Fruit fly (Drosophila melanogaster) whole organism, embryonic: Measurements from ENCODE around the gene CG5612.

Experiments used
- Antp ChIP-seq: fragments of 200-800 bp; sonication (Bioruptor generic); optimal IDR thresholded peaks from 3 replicates; lab custom pipeline; 2016; ENCODE audit warnings: missing biosample characterization, missing genetic modification characterization
- CG10959 ChIP-seq: fragments of 200-800 bp; sonication (Bioruptor generic); IDR thresholded peaks from 2 replicates; pipeline ENCODE4 v1.3.6; 2022; ENCODE audit warnings: missing biosample characterization, missing genetic modification characterization
- CG10979 ChIP-seq: fragments of 200-800 bp; sonication (Bioruptor generic); optimal IDR thresholded peaks from 2 replicates; lab custom pipeline; 2018; ENCODE audit warnings: missing biosample characterization, mild to moderate bottlenecking, missing genetic modification characterization, moderate library complexity
- CG11504 ChIP-seq: fragments of 200-800 bp; sonication (Bioruptor generic); optimal IDR thresholded peaks from 3 replicates; lab custom pipeline; 2019; ENCODE audit warnings: missing biosample characterization, mild to moderate bottlenecking, missing genetic modification characterization, moderate library complexity
- CG11560 ChIP-seq: fragments of 200-800 bp; sonication (Bioruptor generic); IDR thresholded peaks from 3 replicates; pipeline ENCODE4 v1.3.6; 2022; ENCODE audit warnings: missing biosample characterization, missing genetic modification characterization
- CG12659 ChIP-seq: fragments of 200-800 bp; sonication (Bioruptor generic); optimal IDR thresholded peaks from 3 replicates; lab custom pipeline; 2017; ENCODE audit warnings: mild to moderate bottlenecking, missing biosample characterization, missing genetic modification reagents, missing genetic modification characterization
- CG13287 ChIP-seq: fragments of 200-800 bp; sonication (Bioruptor generic); IDR thresholded peaks from 2 replicates; pipeline ENCODE4 v1.3.6; 2022; ENCODE audit warnings: missing biosample characterization, missing genetic modification characterization; ENCODE audit not compliant: partially characterized antibody
- CG13424 ChIP-seq: fragments of 200-800 bp; sonication (Bioruptor generic); optimal IDR thresholded peaks from 2 replicates; lab custom pipeline; 2019; ENCODE audit warnings: missing biosample characterization, mild to moderate bottlenecking, missing genetic modification characterization, moderate library complexity
- CG14014 ChIP-seq: fragments of 200-800 bp; sonication (Bioruptor generic); IDR thresholded peaks from 2 replicates; pipeline ENCODE4 v1.3.6; 2022; ENCODE audit warnings: missing biosample characterization, missing genetic modification characterization
- CG14050 ChIP-seq: fragments of 200-800 bp; sonication (Bioruptor generic); IDR thresholded peaks from 3 replicates; pipeline ENCODE4 v1.3.6; 2022; ENCODE audit warnings: missing biosample characterization, missing genetic modification characterization
- CG15011 ChIP-seq: fragments of 200-800 bp; sonication (Bioruptor generic); optimal IDR thresholded peaks from 3 replicates; lab custom pipeline; 2018; ENCODE audit warnings: missing biosample characterization, mild to moderate bottlenecking, missing genetic modification characterization
- CG16813 ChIP-seq: fragments of 200-800 bp; sonication (Bioruptor generic); IDR thresholded peaks from 3 replicates; pipeline ENCODE4 v1.3.6; 2022; ENCODE audit warnings: missing biosample characterization, missing genetic modification characterization; ENCODE audit not compliant: partially characterized antibody
- CG17186 ChIP-seq: fragments of 200-800 bp; sonication (Bioruptor generic); optimal IDR thresholded peaks from 3 replicates; lab custom pipeline; 2017; ENCODE audit warnings: missing biosample characterization, missing genetic modification reagents, missing genetic modification characterization
- CG17359 ChIP-seq: fragments of 200-800 bp; sonication (Bioruptor generic); optimal IDR thresholded peaks from 3 replicates; lab custom pipeline; 2018; ENCODE audit warnings: missing biosample characterization, mild to moderate bottlenecking, missing genetic modification characterization, moderate library complexity
- CG17361 ChIP-seq: fragments of 200-800 bp; sonication (Bioruptor generic); IDR thresholded peaks from 3 replicates; pipeline ENCODE4 v1.3.6; 2022; ENCODE audit warnings: missing biosample characterization, missing genetic modification characterization
- CG17385 ChIP-seq: fragments of 200-800 bp; sonication (Bioruptor generic); optimal IDR thresholded peaks from 3 replicates; lab custom pipeline; 2018; ENCODE audit warnings: missing biosample characterization, mild to moderate bottlenecking, missing genetic modification characterization
- CG2120 ChIP-seq: fragments of 200-800 bp; sonication (Bioruptor generic); optimal IDR thresholded peaks from 3 replicates; lab custom pipeline; 2016; ENCODE audit warnings: missing biosample characterization, missing genetic modification characterization
- CG31224 ChIP-seq: fragments of 200-800 bp; sonication (Bioruptor generic); IDR thresholded peaks from 2 replicates; pipeline ENCODE4 v1.3.6; 2022; ENCODE audit warnings: missing biosample characterization, missing genetic modification characterization
- CG31441 ChIP-seq: fragments of 200-800 bp; sonication (Bioruptor generic); IDR thresholded peaks from 2 replicates; pipeline ENCODE4 v1.3.6; 2022; ENCODE audit warnings: missing biosample characterization, missing genetic modification characterization
- CG4282 ChIP-seq: fragments of 200-800 bp; sonication (Bioruptor generic); optimal IDR thresholded peaks from 2 replicates; lab custom pipeline; 2016; ENCODE audit warnings: missing biosample characterization, missing genetic modification characterization
- CG6175 ChIP-seq: fragments of 200-800 bp; sonication (Bioruptor generic); IDR thresholded peaks from 3 replicates; pipeline ENCODE4 v1.3.6; 2022; ENCODE audit warnings: missing biosample characterization, missing genetic modification characterization
- CG8359 ChIP-seq: fragments of 200-800 bp; sonication (Bioruptor generic); optimal IDR thresholded peaks from 2 replicates; lab custom pipeline; 2017; ENCODE audit warnings: missing biosample characterization, mild to moderate bottlenecking, missing genetic modification characterization, borderline replicate concordance
- CG8478 ChIP-seq: fragments of >200 bp; optimal IDR thresholded peaks from 2 replicates; lab custom pipeline; 2018
- CG8924 ChIP-seq: fragments of 200-800 bp; optimal IDR thresholded peaks from 3 replicates; lab custom pipeline; 2019; ENCODE audit warnings: missing biosample characterization, mild to moderate bottlenecking, missing genetic modification characterization, moderate library complexity
- Deaf1 ChIP-seq: fragments of 200-800 bp; optimal IDR thresholded peaks from 3 replicates; lab custom pipeline; 2019; ENCODE audit warnings: missing biosample characterization, mild to moderate bottlenecking, missing genetic modification characterization, moderate library complexity
- Doc3 ChIP-seq: fragments of 200-800 bp; sonication (Bioruptor generic); IDR thresholded peaks from 3 replicates; pipeline ENCODE4 v1.3.6; 2022; ENCODE audit warnings: missing biosample characterization, missing genetic modification characterization; ENCODE audit not compliant: partially characterized antibody
- Fer3 ChIP-seq: fragments of 200-800 bp; sonication (Bioruptor generic); optimal IDR thresholded peaks from 2 replicates; lab custom pipeline; 2018; ENCODE audit warnings: missing biosample characterization, mild to moderate bottlenecking, missing genetic modification characterization, moderate library complexity
- HHEX ChIP-seq: fragments of 200-800 bp; sonication (Bioruptor generic); optimal IDR thresholded peaks from 3 replicates; lab custom pipeline; 2017; ENCODE audit warnings: missing biosample characterization, mild to moderate bottlenecking, missing genetic modification characterization, missing genetic modification reagents
- HmgD ChIP-seq: fragments of 200-800 bp; sonication (Bioruptor generic); optimal IDR thresholded peaks from 3 replicates; lab custom pipeline; 2016; ENCODE audit warnings: missing biosample characterization, missing genetic modification characterization
- HmgZ ChIP-seq: fragments of 200-800 bp; sonication (Bioruptor generic); optimal IDR thresholded peaks from 2 replicates; lab custom pipeline; 2018; ENCODE audit warnings: missing biosample characterization, mild to moderate bottlenecking, missing genetic modification characterization
- Hr39 ChIP-seq: fragments of >200 bp; optimal IDR thresholded peaks from 2 replicates; lab custom pipeline; 2017
- Max ChIP-seq: fragments of 200-800 bp; sonication (Bioruptor generic); optimal IDR thresholded peaks from 2 replicates; lab custom pipeline; 2016; ENCODE audit warnings: missing biosample characterization, mild to moderate bottlenecking, missing genetic modification characterization
- Meics ChIP-seq: fragments of 200-800 bp; sonication (Bioruptor generic); optimal IDR thresholded peaks from 2 replicates; lab custom pipeline; 2017; ENCODE audit warnings: missing biosample characterization, mild to moderate bottlenecking, missing genetic modification characterization
- Stat92E ChIP-seq, 3 experiments: fragments of >200 bp in 2 of 3; fragments of 200-800 bp in 1 of 3; sonication (Bioruptor generic) in 1 of 3; optimal IDR thresholded peaks; 2 replicates each; lab custom pipeline; 2017 to 2019; ENCODE audit warnings: missing biosample characterization in 3 of 3, missing genetic modification characterization in 3 of 3, mild to moderate bottlenecking in 1 of 3, moderate library complexity in 1 of 3
- Xbp1 ChIP-seq: fragments of 200-800 bp; sonication (Bioruptor generic); optimal IDR thresholded peaks from 3 replicates; lab custom pipeline; 2016; ENCODE audit warnings: missing biosample characterization, mild to moderate bottlenecking, missing genetic modification characterization
- cad ChIP-seq: fragments of >200 bp; optimal IDR thresholded peaks from 2 replicates; lab custom pipeline; 2017; ENCODE audit warnings: missing biosample characterization, missing genetic modification characterization
- da ChIP-seq: fragments of 200-800 bp; sonication (Bioruptor generic); optimal IDR thresholded peaks from 2 replicates; lab custom pipeline; 2016; ENCODE audit warnings: missing biosample characterization, missing genetic modification characterization
- dan ChIP-seq: fragments of 200-800 bp; sonication (Bioruptor generic); IDR thresholded peaks from 2 replicates; pipeline ENCODE4 v1.3.6; 2022; ENCODE audit warnings: missing biosample characterization, missing genetic modification characterization
- fd3F ChIP-seq: fragments of 200-800 bp; sonication (Bioruptor generic); optimal IDR thresholded peaks from 2 replicates; lab custom pipeline; 2018; ENCODE audit warnings: missing biosample characterization, mild to moderate bottlenecking, missing genetic modification characterization, moderate library complexity
- fd64A ChIP-seq: fragments of 200-800 bp; sonication (Bioruptor generic); optimal IDR thresholded peaks from 3 replicates; lab custom pipeline; 2018; ENCODE audit warnings: missing biosample characterization, mild to moderate bottlenecking, missing genetic modification characterization
- her ChIP-seq: fragments of 200-800 bp; sonication (Bioruptor generic); optimal IDR thresholded peaks from 2 replicates; lab custom pipeline; 2016; ENCODE audit warnings: missing biosample characterization, missing genetic modification characterization
- klu ChIP-seq: fragments of 200-800 bp; sonication (Bioruptor generic); IDR thresholded peaks from 2 replicates; pipeline ENCODE4 v1.3.6; 2022; ENCODE audit warnings: missing biosample characterization, missing genetic modification characterization
- mld ChIP-seq: fragments of 200-800 bp; sonication (Bioruptor generic); IDR thresholded peaks from 3 replicates; pipeline ENCODE4 v1.3.6; 2022; ENCODE audit warnings: missing biosample characterization, missing genetic modification characterization; ENCODE audit not compliant: partially characterized antibody
- nerfin-2 ChIP-seq: fragments of 200-800 bp; sonication (Bioruptor generic); IDR thresholded peaks from 2 replicates; pipeline ENCODE4 v1.3.6; 2022; ENCODE audit warnings: missing biosample characterization, missing genetic modification characterization; ENCODE audit not compliant: partially characterized antibody
- pho ChIP-seq: fragments of 200-800 bp; sonication (Bioruptor generic); optimal IDR thresholded peaks from 2 replicates; lab custom pipeline; 2016; ENCODE audit warnings: missing biosample characterization, missing genetic modification characterization
- ro ChIP-seq: fragments of 200-800 bp; sonication (Bioruptor generic); IDR thresholded peaks from 2 replicates; pipeline ENCODE4 v1.3.6; 2022; ENCODE audit warnings: missing biosample characterization, missing genetic modification characterization
- sna ChIP-seq: fragments of 200-800 bp; sonication (Bioruptor generic); IDR thresholded peaks from 2 replicates; pipeline ENCODE4 v1.3.6; 2022; ENCODE audit warnings: missing biosample characterization, missing genetic modification characterization; ENCODE audit not compliant: partially characterized antibody
- sug ChIP-seq: fragments of 200-800 bp; optimal IDR thresholded peaks from 2 replicates; lab custom pipeline; 2019; ENCODE audit warnings: missing biosample characterization, mild to moderate bottlenecking, missing genetic modification characterization, moderate library complexity
- tgo ChIP-seq: fragments of 200-800 bp; sonication (Bioruptor generic); IDR thresholded peaks from 3 replicates; pipeline ENCODE4 v1.3.6; 2022; ENCODE audit warnings: missing biosample characterization, missing genetic modification characterization
- vnd ChIP-seq: fragments of 200-800 bp; sonication (Bioruptor generic); IDR thresholded peaks from 3 replicates; pipeline ENCODE4 v1.3.6; 2022; ENCODE audit warnings: missing biosample characterization, missing genetic modification characterization; ENCODE audit not compliant: partially characterized antibody

Gene CG5612

DNA sequence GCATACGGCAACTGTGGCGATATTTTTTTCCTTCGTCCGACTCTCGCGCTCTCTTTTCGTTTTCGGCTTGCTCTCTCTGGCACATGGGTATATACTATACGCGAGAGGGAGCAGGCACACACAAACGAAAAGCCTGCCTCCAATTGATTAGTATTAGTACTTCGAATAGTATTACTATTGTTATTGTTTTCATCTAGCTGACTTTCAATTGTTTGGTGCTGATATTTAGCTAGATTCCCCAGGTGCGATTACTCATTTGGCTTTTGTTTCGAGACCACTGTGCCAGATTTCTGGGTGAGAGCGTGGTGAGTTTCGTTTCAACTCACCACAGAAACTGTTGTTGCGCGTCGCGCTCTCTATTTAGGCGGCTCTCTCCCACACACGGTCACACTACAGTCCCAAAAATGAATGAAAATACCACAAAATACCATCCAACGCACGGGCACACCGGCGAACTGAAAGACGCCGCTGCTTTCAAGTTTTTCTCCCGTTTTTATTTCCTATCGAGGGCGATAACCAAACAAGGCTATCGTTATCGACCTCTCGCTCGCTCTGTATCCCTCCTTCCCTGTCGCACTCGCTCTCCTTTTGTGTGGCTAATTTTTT is 44.4 kb downstream of the CG5612 start (continued):
- TF ChIP-seq fd64A (GFP tag; lab: Kevin White, UChicago) (peak; percentile 64), CG14050 (no peak), her (peak; percentile 42), Max (GFP tag; lab: Kevin White, UChicago) (peak; percentile 21), Deaf1 (tag; lab: Kevin White, UChicago) (peak; percentile 61), CG4282 (GFP tag; lab: Kevin White, UChicago) (peak; percentile 96), CG2120 (GFP tag; lab: Kevin White, UChicago) (peak; percentile 74), HmgZ (tag; lab: Kevin White, UChicago) (peak; percentile 72), CG8924 (tag; lab: Kevin White, UChicago) (peak; percentile 81), CG17359 (peak; percentile 70), vnd (GFP tag; lab: Robert Waterston, UW) (no peak), CG15011 (no peak), CG17186 (GFP tag; lab: Kevin White, UChicago) (peak; percentile 64), CG13287 (GFP tag; lab: Robert Waterston, UW) (no peak), CG8478 (lab: Kevin White, UChicago) (peak; percentile 8), pho (GFP tag; lab: Kevin White, UChicago) (peak; percentile 11), Stat92E (GFP tag; optimal IDR thresholded peaks at IDR 0.05; lab: Kevin White, UChicago) (peak in 1 of 3 experiments; percentile 45), Xbp1 (GFP tag; lab: Kevin White, UChicago) (peak; percentile 48), sug (tag; lab: Kevin White, UChicago) (peak; percentile 67), Hr39 (lab: Kevin White, UChicago) (no peak), dan (GFP tag; lab: Robert Waterston, UW) (no peak), Fer3 (peak; percentile 41), Antp (GFP tag; lab: Kevin White, UChicago) (peak; percentile 43), CG11560 (no peak), Doc3 (no peak), klu (GFP tag; lab: Robert Waterston, UW) (no peak), ro (GFP tag; lab: Robert Waterston, UW) (no peak), CG31224 (no peak), CG11504 (tag; lab: Kevin White, UChicago) (peak; percentile 60), tgo (no peak), sna (GFP tag; lab: Robert Waterston, UW) (no peak), CG8359 (GFP tag; lab: Kevin White, UChicago) (peak; percentile 8), CG31441 (GFP tag; lab: Robert Waterston, UW) (no peak), CG13424 (tag; lab: Kevin White, UChicago) (peak; percentile 71), HmgD (GFP tag; lab: Kevin White, UChicago) (peak; percentile 39), da (GFP tag; lab: Kevin White, UChicago) (no peak), fd3F (GFP tag; lab: Kevin White, UChicago) (no peak), CG14014 (GFP tag; lab: Robert Waterston, UW) (no peak), cad (GFP tag; lab: Kevin White, UChicago) (no peak), CG10979 (tag; lab: Kevin White, UChicago) (peak; percentile 51), HHEX (GFP tag; lab: Kevin White, UChicago) (peak; percentile 63), mld (GFP tag; lab: Robert Waterston, UW) (no peak), CG6175 (GFP tag; lab: Robert Waterston, UW) (no peak), CG17385 (GFP tag; lab: Kevin White, UChicago) (peak; percentile 67), CG12659 (GFP tag; lab: Kevin White, UChicago) (peak; percentile 79), CG17361 (GFP tag; lab: Robert Waterston, UW) (no peak), CG10959 (GFP tag; lab: Robert Waterston, UW) (no peak), CG16813 (GFP tag; lab: Robert Waterston, UW) (no peak), nerfin-2 (no peak), Meics (GFP tag; lab: Kevin White, UChicago) (peak; percentile 76)
